Worm (Caenorhabditis elegans): ENCODE measurements around the gene fbxa-126.

DNA sequence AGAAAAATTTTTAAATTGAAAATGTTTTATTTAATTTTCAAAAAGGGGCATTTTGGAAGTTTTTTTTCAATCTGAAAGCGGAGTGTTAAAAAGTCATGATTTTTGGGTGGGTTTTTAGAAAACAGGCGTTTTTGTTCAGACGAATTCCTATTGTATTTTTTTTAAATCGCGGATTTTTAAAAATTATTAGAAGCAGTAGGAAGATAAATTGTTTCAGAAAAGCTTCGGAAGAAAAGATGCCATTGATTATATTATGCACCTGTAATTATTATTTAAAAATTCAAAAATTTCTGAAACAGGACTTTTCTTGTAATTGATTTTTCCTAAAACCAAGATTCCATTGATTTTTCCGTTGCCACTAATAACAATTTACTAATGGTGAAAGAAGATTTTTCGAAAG lies 15.7 kb downstream of the fbxa-126 start:
- TF ChIP-seq med-1 (GFP tag; optimal IDR thresholded peaks at IDR 0.05; ENCODE audit: insufficient read depth) (no peak), klf-2 (GFP tag; conservative IDR thresholded peaks at IDR 0.05) (no peak), T22C8.4 (GFP tag; IDR thresholded peaks at IDR 0.05) (no peak), cog-1 (tag; optimal IDR thresholded peaks at IDR 0.05) (no peak), flt-1 (GFP tag; IDR thresholded peaks at IDR 0.05) (no peak), ref-1 (GFP tag; conservative IDR thresholded peaks at IDR 0.05) (no peak), ztf-29 (GFP tag; IDR thresholded peaks at IDR 0.05) (no peak), tab-1 (GFP tag; IDR thresholded peaks at IDR 0.05) (no peak), ztf-23 (GFP tag; IDR thresholded peaks at IDR 0.05) (no peak)
